Fruit fly (Drosophila melanogaster) whole organism, prepupa: ENCODE measurements around the gene raskol.

ENCODE experiments used
- CG11902 ChIP-seq: fragments of 200-800 bp; sonication (Bioruptor generic); optimal IDR thresholded peaks from 3 replicates; lab custom pipeline; 2016; ENCODE audit warnings: missing biosample characterization, missing genetic modification characterization
- CG3032 ChIP-seq: fragments of 200-800 bp; optimal IDR thresholded peaks from 2 replicates; lab custom pipeline; 2019; ENCODE audit warnings: missing biosample characterization, mild to moderate bottlenecking, missing genetic modification characterization, moderate library complexity
- CG34406 ChIP-seq: fragments of 200-800 bp; sonication (Bioruptor generic); optimal IDR thresholded peaks from 3 replicates; lab custom pipeline; 2016; ENCODE audit warnings: missing biosample characterization, missing genetic modification characterization
- CG4318 ChIP-seq: fragments of 200-800 bp; sonication (Bioruptor generic); optimal IDR thresholded peaks from 3 replicates; lab custom pipeline; 2017; ENCODE audit warnings: missing biosample characterization, mild to moderate bottlenecking, missing genetic modification characterization
- Sox14 ChIP-seq: fragments of 200-800 bp; sonication (Bioruptor generic); optimal IDR thresholded peaks from 3 replicates; lab custom pipeline; 2016; ENCODE audit warnings: missing biosample characterization, missing genetic modification characterization

dm6 chrX:17774548-17774947 lies 64.6 kb downstream of the raskol start:
- no peak for TF ChIP-seq Sox14
- no peak for TF ChIP-seq CG11902
- no peak for TF ChIP-seq CG3032 (tag; lab: Kevin White, UChicago)
- no peak for TF ChIP-seq CG4318 (GFP tag; lab: Kevin White, UChicago)
- TF ChIP-seq CG34406 (GFP tag; lab: Kevin White, UChicago): no peak
